Worm (Caenorhabditis elegans) whole organism, L3 larva: Measurements from ENCODE around the gene C49A9.10.

Experiments used
- R02D3.7 ChIP-seq: fragments of 150-350 bp; optimal IDR thresholded peaks from 2 replicates; lab custom pipeline; 2014; ENCODE audit warnings: missing biosample characterization, missing genetic modification characterization
- ZK546.5 ChIP-seq: sonication (generic microtip); optimal IDR thresholded peaks from 2 replicates; lab custom pipeline; 2017; ENCODE audit warnings: missing biosample characterization, missing genetic modification characterization
- aly-2 ChIP-seq: fragments of 150-350 bp; optimal IDR thresholded peaks from 2 replicates; lab custom pipeline; 2014; ENCODE audit warnings: missing biosample characterization, missing genetic modification characterization
- ama-1 ChIP-seq: fragments of 150-350 bp; optimal IDR thresholded peaks from 2 replicates; lab custom pipeline; 2018
- ceh-16 ChIP-seq: sonication (generic microtip); optimal IDR thresholded peaks from 2 replicates; lab custom pipeline; 2017; ENCODE audit warnings: missing biosample characterization, missing genetic modification characterization
- ceh-82 ChIP-seq: fragments of 150-350 bp; optimal IDR thresholded peaks from 2 replicates; lab custom pipeline; 2014; ENCODE audit warnings: missing biosample characterization, missing genetic modification characterization
- ceh-9 ChIP-seq: sonication (generic microtip); optimal IDR thresholded peaks from 2 replicates; lab custom pipeline; 2018; ENCODE audit warnings: missing biosample characterization, missing genetic modification characterization
- daf-12 ChIP-seq: fragments of 150-350 bp; optimal IDR thresholded peaks from 2 replicates; lab custom pipeline; 2014; ENCODE audit warnings: missing biosample characterization, missing genetic modification reagents, missing genetic modification characterization
- egl-5 ChIP-seq: fragments of 150-350 bp; optimal IDR thresholded peaks from 2 replicates; lab custom pipeline; 2017; ENCODE audit warnings: missing biosample characterization, missing genetic modification reagents, missing genetic modification characterization, inconsistent platforms
- elt-1 ChIP-seq: fragments of 150-350 bp; optimal IDR thresholded peaks from 2 replicates; lab custom pipeline; 2014; ENCODE audit warnings: missing biosample characterization, missing genetic modification characterization
- eor-1 ChIP-seq, 2 experiments: fragments of 150-350 bp; optimal IDR thresholded peaks; 2 replicates each; lab custom pipeline; 2014 to 2018; ENCODE audit warnings: missing biosample characterization in 2 of 2, missing genetic modification characterization in 2 of 2
- fkh-2 ChIP-seq: fragments of 150-350 bp; optimal IDR thresholded peaks from 2 replicates; lab custom pipeline; 2014; ENCODE audit warnings: missing biosample characterization, missing genetic modification reagents, missing genetic modification characterization
- fos-1 ChIP-seq: fragments of 150-350 bp; optimal IDR thresholded peaks from 2 replicates; lab custom pipeline; 2014; ENCODE audit warnings: missing biosample characterization, missing genetic modification characterization
- hmg-11 ChIP-seq: sonication (generic microtip); optimal IDR thresholded peaks from 2 replicates; lab custom pipeline; 2016; ENCODE audit warnings: missing genetic modification characterization, missing compliant biosample characterization
- jun-1 ChIP-seq: fragments of 150-350 bp; optimal IDR thresholded peaks from 2 replicates; lab custom pipeline; 2014; ENCODE audit warnings: missing biosample characterization, missing genetic modification reagents, missing genetic modification characterization
- lin-15B ChIP-seq: fragments of 150-350 bp; optimal IDR thresholded peaks from 2 replicates; lab custom pipeline; 2014; ENCODE audit warnings: missing biosample characterization, missing genetic modification characterization
- lin-39 ChIP-seq: fragments of 150-350 bp; optimal IDR thresholded peaks from 2 replicates; lab custom pipeline; 2018; ENCODE audit warnings: missing biosample characterization, missing genetic modification reagents, missing genetic modification characterization
- lsy-12 ChIP-seq: sonication (generic microtip); optimal IDR thresholded peaks from 2 replicates; lab custom pipeline; 2016; ENCODE audit warnings: mild to moderate bottlenecking, missing genetic modification characterization, missing compliant biosample characterization
- mdl-1 ChIP-seq: fragments of 150-350 bp; optimal IDR thresholded peaks from 2 replicates; lab custom pipeline; 2014; ENCODE audit warnings: missing biosample characterization, missing genetic modification characterization
- mml-1 ChIP-seq: fragments of 150-350 bp; sonication (generic microtip); optimal IDR thresholded peaks from 3 replicates; lab custom pipeline; 2014; ENCODE audit warnings: missing biosample characterization, missing genetic modification characterization
- nfya-1 ChIP-seq: sonication (generic microtip); optimal IDR thresholded peaks from 2 replicates; lab custom pipeline; 2017; ENCODE audit warnings: missing genetic modification characterization, mild to moderate bottlenecking, missing compliant biosample characterization, antibody characterized with exemption, moderate library complexity; ENCODE audit not compliant: insufficient read depth
- nhr-11 ChIP-seq: fragments of 150-350 bp; optimal IDR thresholded peaks from 2 replicates; lab custom pipeline; 2014; ENCODE audit warnings: missing biosample characterization, missing genetic modification characterization
- nhr-23 ChIP-seq: fragments of 150-350 bp; optimal IDR thresholded peaks from 2 replicates; lab custom pipeline; 2014; ENCODE audit warnings: missing biosample characterization, missing genetic modification reagents, missing genetic modification characterization
- nhr-237 ChIP-seq: fragments of 150-350 bp; optimal IDR thresholded peaks from 2 replicates; lab custom pipeline; 2014; ENCODE audit warnings: missing biosample characterization, missing genetic modification characterization
- nhr-28 ChIP-seq: fragments of 150-350 bp; optimal IDR thresholded peaks from 2 replicates; lab custom pipeline; 2014; ENCODE audit warnings: missing biosample characterization, missing genetic modification characterization
- nhr-67 ChIP-seq: fragments of 150-350 bp; optimal IDR thresholded peaks from 2 replicates; lab custom pipeline; 2014; ENCODE audit warnings: missing biosample characterization, missing genetic modification characterization
- nhr-76 ChIP-seq: fragments of 150-350 bp; sonication (generic microtip); optimal IDR thresholded peaks from 5 replicates; lab custom pipeline; 2014; ENCODE audit warnings: missing biosample characterization, missing genetic modification characterization
- nhr-77 ChIP-seq: fragments of 150-350 bp; optimal IDR thresholded peaks from 2 replicates; lab custom pipeline; 2014; ENCODE audit warnings: missing biosample characterization, missing genetic modification characterization
- pha-4 ChIP-seq: fragments of 150-350 bp; optimal IDR thresholded peaks from 2 replicates; lab custom pipeline; 2014; ENCODE audit warnings: missing biosample characterization, missing genetic modification reagents, missing genetic modification characterization
- pqm-1 ChIP-seq: fragments of 150-350 bp; optimal IDR thresholded peaks from 2 replicates; lab custom pipeline; 2017; ENCODE audit warnings: missing biosample characterization, missing genetic modification characterization, inconsistent platforms
- sea-2 ChIP-seq: fragments of 150-350 bp; sonication (generic microtip); optimal IDR thresholded peaks from 4 replicates; lab custom pipeline; 2014; ENCODE audit warnings: missing biosample characterization, missing genetic modification reagents, missing genetic modification characterization
- skn-1 ChIP-seq: fragments of 150-350 bp; optimal IDR thresholded peaks from 2 replicates; lab custom pipeline; 2014; ENCODE audit warnings: missing biosample characterization, missing genetic modification characterization
- snpc-4 ChIP-seq: fragments of 150-350 bp; optimal IDR thresholded peaks from 2 replicates; lab custom pipeline; 2014; ENCODE audit warnings: missing biosample characterization, missing genetic modification characterization
- unc-62 ChIP-seq: fragments of 150-350 bp; sonication (generic microtip); optimal IDR thresholded peaks from 4 replicates; lab custom pipeline; 2014; ENCODE audit warnings: missing biosample characterization, missing genetic modification reagents, missing genetic modification characterization
- zag-1 ChIP-seq: fragments of 150-350 bp; optimal IDR thresholded peaks from 2 replicates; lab custom pipeline; 2014; ENCODE audit warnings: missing biosample characterization, missing genetic modification characterization
- ztf-11 ChIP-seq: fragments of 150-350 bp; optimal IDR thresholded peaks from 2 replicates; lab custom pipeline; 2014; ENCODE audit warnings: missing biosample characterization, missing genetic modification characterization
- ztf-4 ChIP-seq: fragments of 150-350 bp; optimal IDR thresholded peaks from 2 replicates; lab custom pipeline; 2014; ENCODE audit warnings: missing biosample characterization, missing genetic modification characterization

Gene C49A9.10

ce11 chrIV:6156833-6157232 is 49.3 kb downstream of the C49A9.10 start, which contains the start of gene C11D2.4:
Gene C11D2.4 (minus strand): TSS chrIV:6156960.
- TF ChIP-seq ceh-82 (tag; lab: Kevin White, UChicago) (no peak), aly-2 (no peak), ama-1 (lab: Kevin White, UChicago) (no peak), pha-4 (tag; lab: Kevin White, UChicago) (peak; percentile 53), fkh-2 (tag; lab: Kevin White, UChicago) (no peak), mml-1 (no peak), nhr-67 (tag; lab: Kevin White, UChicago) (no peak), nhr-11 (no peak), lin-39 (tag; lab: Kevin White, UChicago) (no peak), ZK546.5 (tag; lab: Kevin White, UChicago) (no peak), nhr-237 (tag; lab: Kevin White, UChicago) (no peak), pqm-1 (tag; lab: Kevin White, UChicago) (no peak), egl-5 (tag; lab: Kevin White, UChicago) (peak; percentile 6), sea-2 (GFP tag; lab: Kevin White, UChicago) (no peak), unc-62 (GFP tag; lab: Kevin White, UChicago) (no peak), snpc-4 (tag; lab: Kevin White, UChicago) (peak; percentile 48), lsy-12 (tag; lab: Kevin White, UChicago) (no peak), R02D3.7 (peak; percentile 13), nhr-23 (tag; lab: Kevin White, UChicago) (no peak), mdl-1 (no peak), nhr-77 (tag; lab: Kevin White, UChicago) (no peak), daf-12 (no peak), ztf-11 (tag; lab: Kevin White, UChicago) (no peak), zag-1 (tag; lab: Kevin White, UChicago) (no peak), hmg-11 (tag; lab: Kevin White, UChicago) (peak; percentile 46), skn-1 (tag; lab: Kevin White, UChicago) (peak; percentile 49), jun-1 (tag; lab: Kevin White, UChicago) (no peak), nhr-28 (tag; lab: Kevin White, UChicago) (no peak), nfya-1 (tag; lab: Kevin White, UChicago) (peak; percentile 54), ceh-9 (tag; lab: Kevin White, UChicago) (no peak), fos-1 (tag; lab: Kevin White, UChicago) (no peak), eor-1 (tag; optimal IDR thresholded peaks at IDR 0.05; lab: Kevin White, UChicago) (no peak), ceh-16 (tag; lab: Kevin White, UChicago) (no peak), ztf-4 (no peak), lin-15B (tag; lab: Kevin White, UChicago) (peak; percentile 22), elt-1 (no peak), nhr-76 (no peak)
- TF ChIP-seq, all 47 proteins: peak for 8
